Worm (Caenorhabditis elegans): ENCODE data around the gene ptr-6.

ce11 chrII:5211970-5212369 is 34.7 kb downstream of the ptr-6 start, which contains the start of gene C34F11.2:
- TF ChIP-seq snpc-4 (tag; optimal IDR thresholded peaks at IDR 0.05) (no peak), elt-3 (tag; optimal IDR thresholded peaks at IDR 0.05) (no peak)
